Worm (Caenorhabditis elegans) whole organism, mixed stage, embryonic: ENCODE results near the gene lgc-43.

Experiments
- elt-1 ChIP-seq: sonication (generic microtip); optimal IDR thresholded peaks from 2 replicates; lab custom pipeline; 2017; ENCODE audit warnings: missing genetic modification characterization, mild to moderate bottlenecking, missing compliant biosample characterization, antibody characterized with exemption, moderate library complexity, borderline replicate concordance; ENCODE audit not compliant: insufficient read depth
- lsy-2 ChIP-seq: fragments of 150-350 bp; optimal IDR thresholded peaks from 2 replicates; lab custom pipeline; 2014; ENCODE audit warnings: missing biosample characterization, missing genetic modification characterization
- snpc-4 ChIP-seq: fragments of 150-350 bp; optimal IDR thresholded peaks from 2 replicates; lab custom pipeline; 2014; ENCODE audit warnings: missing biosample characterization, missing genetic modification characterization
- unc-62 ChIP-seq: fragments of 150-350 bp; optimal IDR thresholded peaks from 2 replicates; lab custom pipeline; 2014; ENCODE audit warnings: missing biosample characterization, missing genetic modification reagents, missing genetic modification characterization

DNA sequence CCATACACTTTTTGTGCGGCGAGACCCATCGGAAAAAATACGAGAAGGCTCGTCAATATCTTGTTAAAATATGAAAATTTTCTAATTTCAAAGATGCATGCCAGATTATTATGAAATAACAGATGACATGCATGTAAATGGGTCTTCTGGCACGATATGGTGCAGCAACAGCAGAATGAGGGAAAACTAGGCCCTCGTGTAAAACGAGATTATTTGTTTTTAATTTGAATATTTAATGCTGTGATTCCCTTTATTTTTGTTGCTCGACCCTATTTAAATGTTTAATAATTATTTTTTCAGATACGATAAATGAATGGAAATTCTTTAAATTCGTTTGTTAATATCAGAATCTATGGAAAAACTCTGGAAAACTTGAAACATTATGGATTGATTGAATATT lies 16.9 kb upstream of the lgc-43 start, which contains the start of gene him-8:
- TF ChIP-seq snpc-4 (no peak), elt-1 (tag; lab: Kevin White, UChicago) (no peak), lsy-2 (no peak), unc-62 (GFP tag; lab: Kevin White, UChicago) (no peak)
